Fruit fly (Drosophila melanogaster) whole organism: Measurements from ENCODE around the gene Trc8.

Experiments
- CG8478 ChIP-seq: fragments of >200 bp; optimal IDR thresholded peaks from 2 replicates; lab custom pipeline; 2018; ENCODE audit warnings: inconsistent platforms
- Dll ChIP-seq: fragments of >200 bp; optimal IDR thresholded peaks from 2 replicates; lab custom pipeline; 2017
- usp ChIP-seq: fragments of >200 bp; optimal IDR thresholded peaks from 2 replicates; lab custom pipeline; 2017; ENCODE audit warnings: missing biosample characterization, missing genetic modification characterization, mixed read lengths

DNA sequence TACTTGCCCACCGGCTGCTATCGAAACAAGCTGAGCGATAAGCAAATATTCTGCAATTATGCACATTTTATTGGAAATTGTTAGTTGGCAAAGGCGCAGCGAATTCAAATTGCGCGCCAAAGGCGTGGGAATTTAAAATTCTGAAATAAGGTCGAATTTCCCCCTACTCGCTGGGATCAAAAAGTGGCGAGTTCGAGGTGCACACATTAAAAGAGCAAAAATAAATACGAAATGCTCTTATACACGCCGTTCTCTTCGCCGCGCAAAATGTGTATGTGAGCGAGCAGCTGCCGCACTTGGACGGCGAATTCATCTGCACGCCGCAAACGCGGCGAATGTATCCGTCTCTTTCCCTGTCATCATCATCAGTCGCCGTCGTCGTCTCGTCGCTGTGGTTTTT lies 46.4 kb downstream of the Trc8 start:
- TF ChIP-seq CG8478 (lab: Kevin White, UChicago): no peak
- TF ChIP-seq Dll (lab: Kevin White, UChicago): peak; percentile 35
- TF ChIP-seq usp (GFP tag; lab: Kevin White, UChicago): no peak
